Worm (Caenorhabditis elegans): ENCODE data around the gene C55A1.1.
A peak's percentile ranks its signal among the peaks of the same experiment; 100 is the strongest.
"Not testable (repeated sequence)": the region's sequence is repeated elsewhere in the genome, so short reads cannot be mapped to it uniquely, and the experiment has no call there.

Gene C55A1.1

ce11 chrV:15661580-15661979, 40.0 kb downstream of the C55A1.1 start:
- TF ChIP-seq jun-1 (tag; optimal IDR thresholded peaks at IDR 0.05) (no peak), ztf-11 (tag; optimal IDR thresholded peaks at IDR 0.05) (no peak)

- TF ChIP-seq nhr-25 (tag; optimal IDR thresholded peaks at IDR 0.05) (peak; percentile 85), nhr-43 (tag; optimal IDR thresholded peaks at IDR 0.05; ENCODE audit: poor library complexity, severe bottlenecking) (peak; percentile 1), nfya-1 (tag; optimal IDR thresholded peaks at IDR 0.05; ENCODE audit: insufficient read depth) (peak; percentile 56), R02D3.7 (tag; optimal IDR thresholded peaks at IDR 0.05) (no peak), fos-1 (tag; optimal IDR thresholded peaks at IDR 0.05) (no peak), sea-2 (GFP tag; optimal IDR thresholded peaks at IDR 0.05) (no peak), ztf-11 (tag; optimal IDR thresholded peaks at IDR 0.05) (no peak), nhr-77 (tag; optimal IDR thresholded peaks at IDR 0.05) (no peak), pha-4 (tag; optimal IDR thresholded peaks at IDR 0.05) (peak; percentile 72), pqm-1 (tag; optimal IDR thresholded peaks at IDR 0.05) (no peak), nhr-23 (tag; optimal IDR thresholded peaks at IDR 0.05) (peak; percentile 17), egl-27 (tag; optimal IDR thresholded peaks at IDR 0.05) (no peak), elt-1 (tag; optimal IDR thresholded peaks at IDR 0.05) (peak; percentile 94), unc-62 (GFP tag; optimal IDR thresholded peaks at IDR 0.05) (no peak), mml-1 (tag; optimal IDR thresholded peaks at IDR 0.05) (no peak), nhr-237 (tag; optimal IDR thresholded peaks at IDR 0.05) (no peak), jun-1 (tag; optimal IDR thresholded peaks at IDR 0.05) (no peak), hmg-11 (tag; optimal IDR thresholded peaks at IDR 0.05) (peak; percentile 38), elt-2 (tag; optimal IDR thresholded peaks at IDR 0.05) (peak; percentile 50), nhr-12 (tag; optimal IDR thresholded peaks at IDR 0.05) (no peak), ama-1 (optimal IDR thresholded peaks at IDR 0.05) (peak; percentile 29), fkh-2 (tag; optimal IDR thresholded peaks at IDR 0.05) (no peak)
Measured at ce11 chrV:15664053-15664661, 42.5 kb downstream of the C55A1.1 start.

DNA sequence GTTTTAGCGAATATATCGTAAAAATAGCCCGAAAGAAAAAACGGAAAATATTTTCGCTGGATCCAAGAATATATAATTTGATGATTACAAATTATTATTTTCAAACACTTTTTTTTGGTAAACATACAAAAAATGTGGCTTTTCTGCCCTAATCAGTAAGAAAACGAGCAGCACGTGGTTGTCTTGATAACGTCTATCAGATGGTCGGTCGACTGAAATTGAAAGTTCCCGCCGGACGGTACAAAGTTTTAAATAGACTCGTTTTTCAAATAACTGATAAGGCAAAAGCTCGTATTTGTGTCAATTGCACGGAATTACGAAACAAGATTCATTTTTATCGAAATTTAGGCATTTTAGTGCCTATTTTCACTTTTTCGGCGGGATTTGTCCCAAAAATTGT, 45.1 kb downstream of the C55A1.1 start:
- TF ChIP-seq pha-4 (tag; optimal IDR thresholded peaks at IDR 0.05) (peak; percentile 79), jun-1 (tag; optimal IDR thresholded peaks at IDR 0.05) (peak; percentile 64), ztf-11 (tag; optimal IDR thresholded peaks at IDR 0.05) (no peak), ZK546.5 (tag; optimal IDR thresholded peaks at IDR 0.05) (no peak), pqm-1 (tag; optimal IDR thresholded peaks at IDR 0.05) (peak; percentile 98), elt-2 (tag; optimal IDR thresholded peaks at IDR 0.05) (peak; percentile 99)

DNA sequence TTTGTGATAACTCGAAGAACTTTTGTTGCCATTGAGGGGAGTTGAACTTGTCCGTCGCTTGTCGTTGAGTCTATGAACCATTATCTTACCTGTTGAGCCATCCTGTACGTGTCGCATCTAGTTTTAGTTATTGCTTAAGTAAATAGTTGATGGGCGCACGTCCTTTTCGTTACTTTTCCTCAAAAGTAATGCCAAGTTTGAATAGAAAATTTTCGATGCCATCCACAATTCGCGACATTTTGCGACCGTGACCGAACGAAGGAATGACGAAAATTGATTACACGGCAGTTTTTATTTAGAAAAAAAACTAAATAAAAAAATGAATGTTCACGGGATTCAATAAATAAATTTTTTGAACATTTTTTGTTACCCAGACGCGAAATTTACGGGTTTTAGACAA, 46.6 kb downstream of the C55A1.1 start, which contains the start of gene F53E4.1:
TSS of gene F53E4.1 (minus strand) at position 101 of the 400 bp plus-strand sequence.
- TF ChIP-seq pqm-1, nhr-76, ZK546.5 (tag; optimal IDR thresholded peaks at IDR 0.05): not testable (repeated sequence)

ce11 chrV:15668870-15669269, 47.3 kb downstream of the C55A1.1 start, which contains the start of gene K06B4.4:
Gene K06B4.4 (plus strand): TSS chrV:15669170.
- TF ChIP-seq nhr-23 (tag; optimal IDR thresholded peaks at IDR 0.05): no peak
- TF ChIP-seq nhr-25 (tag; optimal IDR thresholded peaks at IDR 0.05): no peak
- TF ChIP-seq nfya-1 (tag; optimal IDR thresholded peaks at IDR 0.05; ENCODE audit: insufficient read depth): no peak
- no peak for TF ChIP-seq elt-3 (tag; optimal IDR thresholded peaks at IDR 0.05)
- TF ChIP-seq eor-1 (tag; optimal IDR thresholded peaks at IDR 0.05): no peak
- no peak for TF ChIP-seq elt-1 (tag; optimal IDR thresholded peaks at IDR 0.05)
- TF ChIP-seq egl-5 (tag; optimal IDR thresholded peaks at IDR 0.05): no peak
- TF ChIP-seq sea-2 (GFP tag; optimal IDR thresholded peaks at IDR 0.05): no peak
- no peak for TF ChIP-seq lin-15B (tag; optimal IDR thresholded peaks at IDR 0.05)
- TF ChIP-seq ama-1 (optimal IDR thresholded peaks at IDR 0.05): no peak
- no peak for TF ChIP-seq fkh-10 (GFP tag; optimal IDR thresholded peaks at IDR 0.05)
- no peak for TF ChIP-seq jun-1 (tag; optimal IDR thresholded peaks at IDR 0.05)
- TF ChIP-seq mml-1 (tag; optimal IDR thresholded peaks at IDR 0.05): no peak
- TF ChIP-seq skn-1 (tag; optimal IDR thresholded peaks at IDR 0.05): no peak
- no peak for TF ChIP-seq unc-62 (GFP tag; optimal IDR thresholded peaks at IDR 0.05)
- no peak for TF ChIP-seq nhr-76 (tag; optimal IDR thresholded peaks at IDR 0.05)
- no peak for TF ChIP-seq R02D3.7 (tag; optimal IDR thresholded peaks at IDR 0.05)
- TF ChIP-seq nhr-12 (tag; optimal IDR thresholded peaks at IDR 0.05): no peak
- TF ChIP-seq fos-1 (tag; optimal IDR thresholded peaks at IDR 0.05): no peak
- TF ChIP-seq pqm-1 (tag; optimal IDR thresholded peaks at IDR 0.05): no peak
